Fruit fly (Drosophila melanogaster): ENCODE results near the gene AnxB10.

DNA sequence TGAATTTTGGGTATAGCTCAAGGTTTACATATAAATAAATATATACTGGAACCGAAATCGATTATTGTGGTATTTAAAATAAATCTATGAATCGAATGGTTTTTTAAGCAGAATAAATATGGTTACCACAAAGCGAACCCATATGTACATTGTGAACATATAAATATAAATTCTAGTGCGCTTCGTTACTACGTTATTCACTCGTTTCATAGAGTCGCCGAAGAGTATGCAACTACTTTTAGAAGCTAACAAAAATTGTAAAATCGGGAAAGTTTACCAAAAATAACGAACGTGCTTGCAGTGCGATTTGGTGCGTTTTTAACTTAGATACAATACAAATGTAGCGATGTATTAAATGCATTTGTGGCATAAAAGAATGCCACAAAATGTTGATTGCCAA lies 17.4 kb downstream of the AnxB10 start:
- no peak for TF ChIP-seq CG8478 (optimal IDR thresholded peaks at IDR 0.05)
- no peak for TF ChIP-seq pan (optimal IDR thresholded peaks at IDR 0.05)
- no peak for TF ChIP-seq usp (GFP tag; optimal IDR thresholded peaks at IDR 0.05)
- TF ChIP-seq Dll (optimal IDR thresholded peaks at IDR 0.05): no peak
